Worm (Caenorhabditis elegans): Measurements from ENCODE around the gene dmsr-16.

dmsr-16 gene

DNA sequence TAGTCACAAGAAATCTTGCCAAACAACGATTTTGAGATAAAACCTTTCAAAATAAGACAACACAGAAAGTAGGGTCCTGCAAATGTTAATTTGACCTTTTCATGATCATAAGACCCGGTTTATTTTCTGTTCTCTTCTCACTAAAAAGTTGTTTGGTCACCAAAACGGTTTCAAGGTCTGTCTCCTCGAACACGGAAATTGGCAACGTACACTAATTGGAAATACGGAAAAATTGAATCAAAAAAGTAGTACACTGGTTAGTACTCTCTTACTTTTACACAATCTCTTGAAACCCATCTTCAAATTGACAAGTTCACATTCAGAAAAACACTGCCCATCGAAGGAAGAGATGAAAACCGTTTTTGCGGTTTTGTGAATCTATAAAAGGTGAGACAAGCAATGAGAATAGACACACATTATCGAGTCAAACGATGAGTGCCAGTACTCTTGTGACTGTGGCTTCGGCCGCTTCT lies 21.9 kb upstream of the dmsr-16 start, which contains the start of gene col-142 (continued):
- TF ChIP-seq lin-26 (GFP tag; IDR thresholded peaks at IDR 0.05) (no peak), ceh-40 (GFP tag; IDR thresholded peaks at IDR 0.05) (no peak), Y53F4B.3 (GFP tag; IDR thresholded peaks at IDR 0.05) (no peak), tlf-1 (GFP tag; optimal IDR thresholded peaks at IDR 0.05) (no peak), zfh-2 (GFP tag; conservative IDR thresholded peaks at IDR 0.05) (no peak)

DNA sequence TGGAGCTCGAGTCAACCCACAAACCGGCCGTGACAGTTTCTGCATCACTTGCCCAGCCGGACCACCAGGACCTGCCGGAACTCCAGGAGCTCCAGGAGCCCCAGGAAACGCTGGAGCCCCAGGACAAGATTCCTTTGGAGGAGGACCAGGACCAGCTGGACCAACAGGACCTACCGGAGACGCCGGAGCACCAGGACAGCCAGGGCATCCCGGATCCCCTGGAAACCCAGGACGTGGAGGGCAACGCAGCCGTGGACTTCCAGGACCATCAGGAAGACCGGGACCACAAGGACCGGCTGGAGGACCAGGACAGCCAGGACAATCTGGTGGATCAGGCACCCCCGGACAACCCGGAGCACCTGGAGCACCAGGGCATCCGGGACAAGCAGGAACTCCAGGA lies 21.2 kb upstream of the dmsr-16 start:
- TF ChIP-seq cebp-2 (GFP tag; IDR thresholded peaks at IDR 0.05) = no peak
- TF ChIP-seq bed-1 (GFP tag; IDR thresholded peaks at IDR 0.05) = no peak
- TF ChIP-seq egl-18 (GFP tag; IDR thresholded peaks at IDR 0.05) = 0 out of 2 replicates have a peak, but pooled peaks have one; percentile 22
- no peak for TF ChIP-seq him-1 (tag; optimal IDR thresholded peaks at IDR 0.05)
- 0 out of 2 replicates have a peak, but pooled peaks have one; percentile 47 for TF ChIP-seq F37B4.10 (GFP tag; IDR thresholded peaks at IDR 0.05)
- peak; percentile 94 for TF ChIP-seq egrh-3 (GFP tag; IDR thresholded peaks at IDR 0.05)
- no peak for TF ChIP-seq F22D6.2 (tag; optimal IDR thresholded peaks at IDR 0.05)
- no peak for TF ChIP-seq efl-1 (GFP tag; optimal IDR thresholded peaks at IDR 0.05)
- no peak for TF ChIP-seq D2030.7 (GFP tag; IDR thresholded peaks at IDR 0.05)
- TF ChIP-seq aptf-2 (GFP tag; conservative IDR thresholded peaks at IDR 0.05) = no peak

DNA sequence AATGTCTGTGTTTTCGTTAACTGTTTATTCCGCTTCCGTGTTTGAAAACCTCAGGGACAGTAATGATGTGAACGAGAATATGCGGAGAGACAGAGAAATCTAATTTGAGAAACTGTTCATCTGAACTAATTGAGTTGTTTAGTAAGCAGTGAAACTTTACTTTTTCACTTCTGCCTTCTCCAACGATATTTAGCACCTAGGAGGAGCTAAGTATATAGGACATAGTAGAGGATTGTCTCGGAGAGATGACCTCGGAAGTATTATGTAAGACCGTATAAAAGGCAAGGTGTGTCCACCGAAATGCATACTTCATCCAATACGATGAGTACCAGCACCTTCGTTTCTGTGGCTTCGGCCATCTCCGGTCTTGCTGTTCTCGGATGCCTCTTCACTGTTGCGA lies 20.5 kb upstream of the dmsr-16 start, which contains the start of gene col-141:
Gene col-141, plus strand, starts transcription at position 301 of the 400 bp plus-strand sequence.
- TF ChIP-seq hrde-1 (tag; optimal IDR thresholded peaks at IDR 0.05; ENCODE audit: borderline replicate concordance) (no peak), F10E7.11 (tag; optimal IDR thresholded peaks at IDR 0.05) (no peak), gei-17 (GFP tag; optimal IDR thresholded peaks at IDR 0.05) (no peak), nfyb-1 (GFP tag; IDR thresholded peaks at IDR 0.05) (no peak), die-1 (tag; optimal IDR thresholded peaks at IDR 0.05) (no peak), hlh-12 (tag; optimal IDR thresholded peaks at IDR 0.05) (no peak), mel-28 (tag; optimal IDR thresholded peaks at IDR 0.05; ENCODE audit: borderline replicate concordance) (no peak), repo-1 (tag; optimal IDR thresholded peaks at IDR 0.05) (no peak), ets-4 (GFP tag; optimal IDR thresholded peaks at IDR 0.05) (no peak), nhr-80 (tag; optimal IDR thresholded peaks at IDR 0.05) (no peak), attf-5 (GFP tag; optimal IDR thresholded peaks at IDR 0.05) (no peak), C06A6.2 (GFP tag; conservative IDR thresholded peaks at IDR 0.05) (no peak), ztf-18 (tag; optimal IDR thresholded peaks at IDR 0.05) (no peak)

DNA sequence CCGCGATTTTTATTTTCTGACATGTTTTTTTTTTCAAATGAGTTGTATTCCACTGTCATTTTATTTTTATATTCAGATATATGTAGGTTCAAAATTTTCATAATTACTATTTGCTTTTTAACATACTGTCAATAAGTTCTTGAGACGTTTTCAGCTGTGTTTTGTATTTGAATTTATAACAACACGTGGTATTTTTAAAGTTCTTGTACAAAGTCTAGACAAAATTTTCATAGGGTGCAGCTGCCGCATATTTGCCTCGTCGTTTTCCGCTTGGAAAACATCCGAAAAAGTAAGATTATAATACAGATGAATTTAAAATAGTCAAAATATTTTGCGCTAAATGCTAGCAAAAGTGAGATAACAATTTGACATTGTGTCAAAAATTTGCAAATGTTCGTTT lies 19.9 kb upstream of the dmsr-16 start, which contains the start of gene dmsr-15:
Gene dmsr-15, minus strand, starts transcription at position 101 of the 400 bp plus-strand sequence.
- TF ChIP-seq nfya-1 (tag; optimal IDR thresholded peaks at IDR 0.05; ENCODE audit: borderline replicate concordance, insufficient read depth) (no peak), lag-1 (GFP tag; IDR thresholded peaks at IDR 0.05) (no peak), ztf-28 (GFP tag; IDR thresholded peaks at IDR 0.05) (no peak), madf-3 (GFP tag; IDR thresholded peaks at IDR 0.05) (no peak), F52B5.7 (tag; optimal IDR thresholded peaks at IDR 0.05) (no peak), F10E7.11 (tag; optimal IDR thresholded peaks at IDR 0.05) (no peak), F57A8.1 (GFP tag; optimal IDR thresholded peaks at IDR 0.05) (no peak), lsl-1 (GFP tag; optimal IDR thresholded peaks at IDR 0.05) (no peak), hlh-26 (GFP tag; conservative IDR thresholded peaks at IDR 0.05) (no peak), nhr-120 (GFP tag; IDR thresholded peaks at IDR 0.05) (no peak), lin-40 (tag; optimal IDR thresholded peaks at IDR 0.05) (no peak), ama-1 (optimal IDR thresholded peaks at IDR 0.05) (no peak), ama-1 (GFP tag; optimal IDR thresholded peaks at IDR 0.05) (no peak), F33H1.4 (GFP tag; IDR thresholded peaks at IDR 0.05) (no peak), tbp1 (GFP tag; optimal IDR thresholded peaks at IDR 0.05) (no peak), madf-8 (GFP tag; conservative IDR thresholded peaks at IDR 0.05) (no peak), dox-1 (GFP tag; IDR thresholded peaks at IDR 0.05) (no peak), atf-7 (tag; optimal IDR thresholded peaks at IDR 0.05) (no peak), ceh-40 (GFP tag; IDR thresholded peaks at IDR 0.05) (no peak)

Data from whole organism, young adult.